Fruit fly (Drosophila melanogaster) whole organism, wandering third instar larva: ENCODE results near the gene Nfs1.

ENCODE experiments used
- Hr78 ChIP-seq: fragments of >200 bp; optimal IDR thresholded peaks from 2 replicates; lab custom pipeline; 2017; ENCODE audit warnings: missing biosample characterization, missing genetic modification characterization
- Jra ChIP-seq: sonication (Bioruptor generic); optimal IDR thresholded peaks from 2 replicates; lab custom pipeline; 2016; ENCODE audit warnings: missing biosample characterization, missing genetic modification characterization
- Sp1 ChIP-seq: fragments of 200-800 bp; sonication (Bioruptor generic); optimal IDR thresholded peaks from 3 replicates; lab custom pipeline; 2019; ENCODE audit warnings: missing biosample characterization, mild to moderate bottlenecking, missing genetic modification characterization, moderate library complexity
- Vsx2 ChIP-seq: fragments of 200-300, 225-300 bp; sonication (Bioruptor generic); optimal IDR thresholded peaks from 2 replicates; lab custom pipeline; 2018; ENCODE audit warnings: missing biosample characterization, missing genetic modification characterization; ENCODE audit not compliant: partially characterized antibody
- br ChIP-seq: fragments of 200-800 bp; sonication (Bioruptor generic); optimal IDR thresholded peaks from 2 replicates; lab custom pipeline; 2016; ENCODE audit warnings: missing biosample characterization, missing genetic modification characterization
- h ChIP-seq: fragments of 200-800 bp; sonication (Bioruptor generic); optimal IDR thresholded peaks from 3 replicates; lab custom pipeline; 2016; ENCODE audit warnings: missing biosample characterization, mild to moderate bottlenecking, missing genetic modification characterization
- psq ChIP-seq: fragments of 200-800 bp; sonication (Bioruptor generic); optimal IDR thresholded peaks from 3 replicates; lab custom pipeline; 2017; ENCODE audit warnings: missing biosample characterization, mild to moderate bottlenecking, missing genetic modification characterization, moderate library complexity
- usp ChIP-seq: fragments of >200 bp; optimal IDR thresholded peaks from 2 replicates; lab custom pipeline; 2017; ENCODE audit warnings: missing biosample characterization, missing genetic modification characterization

DNA sequence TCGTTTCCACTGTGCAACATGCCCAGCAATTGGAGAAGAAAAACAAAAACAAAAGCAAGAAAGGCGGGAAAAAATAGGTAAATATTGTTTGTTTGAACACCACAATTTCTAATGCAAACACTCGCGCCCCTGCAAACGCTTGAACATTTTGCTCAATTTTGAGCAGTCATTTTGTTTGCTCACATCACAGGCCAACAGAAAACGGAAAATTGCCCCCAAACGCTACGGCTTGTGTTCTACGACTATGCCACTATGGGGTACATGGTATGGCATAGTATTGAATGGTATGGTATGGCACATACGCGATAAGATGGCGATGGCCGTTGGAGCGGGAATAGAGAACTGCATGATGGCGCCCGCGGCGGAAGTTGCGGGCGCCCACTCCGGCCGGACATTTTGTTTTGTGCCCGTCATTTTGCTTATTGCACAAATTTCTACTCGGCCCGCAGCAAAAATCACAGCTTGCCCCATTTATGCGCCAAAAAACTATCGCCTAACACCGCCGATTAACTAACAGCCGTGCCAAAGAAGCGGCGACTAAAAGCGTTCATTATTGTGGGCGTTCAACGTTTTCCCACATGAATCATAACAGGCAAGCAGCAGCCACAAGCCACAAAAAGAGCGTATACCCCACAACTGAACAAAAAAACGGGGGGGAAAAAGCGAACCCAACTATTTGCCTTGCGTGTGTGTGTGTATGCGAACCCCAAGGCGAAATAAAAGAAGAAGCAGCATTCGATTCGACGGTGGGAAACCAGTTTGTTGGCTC is 4.9 kb downstream of the Nfs1 start:
- TF ChIP-seq Hr78 (no peak), Vsx2 (GFP tag; lab: Kevin White, UChicago) (no peak), usp (GFP tag; lab: Kevin White, UChicago) (no peak), h (GFP tag; lab: Kevin White, UChicago) (no peak), Jra (GFP tag; lab: Kevin White, UChicago) (no peak), br (GFP tag; lab: Kevin White, UChicago) (no peak), Sp1 (GFP tag; lab: Kevin White, UChicago) (no peak), psq (GFP tag; lab: Kevin White, UChicago) (no peak)
